Worm (Caenorhabditis elegans) whole organism, L2 larva: ENCODE data around the gene pkn-1.

Source experiments
- blmp-1 ChIP-seq: sonication (generic microtip); optimal IDR thresholded peaks from 2 replicates; lab custom pipeline; 2017; ENCODE audit warnings: missing genetic modification characterization, mild to moderate bottlenecking, missing compliant biosample characterization, antibody characterized with exemption, moderate library complexity; ENCODE audit not compliant: insufficient read depth
- ceh-82 ChIP-seq: fragments of 150-350 bp; optimal IDR thresholded peaks from 2 replicates; lab custom pipeline; 2014; ENCODE audit warnings: missing biosample characterization, missing genetic modification characterization
- lin-39 ChIP-seq: fragments of 150-350 bp; optimal IDR thresholded peaks from 2 replicates; lab custom pipeline; 2014; ENCODE audit warnings: missing biosample characterization, missing genetic modification reagents, missing genetic modification characterization
- nhr-11 ChIP-seq: fragments of 150-350 bp; optimal IDR thresholded peaks from 2 replicates; lab custom pipeline; 2014; ENCODE audit warnings: missing biosample characterization, missing genetic modification characterization
- nhr-12 ChIP-seq: fragments of 150-350 bp; optimal IDR thresholded peaks from 2 replicates; lab custom pipeline; 2014; ENCODE audit warnings: missing biosample characterization, missing genetic modification characterization
- skn-1 ChIP-seq: sonication (generic microtip); optimal IDR thresholded peaks from 2 replicates; lab custom pipeline; 2017; ENCODE audit warnings: missing biosample characterization, missing genetic modification characterization
- unc-62 ChIP-seq: fragments of 150-350 bp; optimal IDR thresholded peaks from 2 replicates; lab custom pipeline; 2014; ENCODE audit warnings: missing biosample characterization, missing genetic modification reagents, missing genetic modification characterization

DNA sequence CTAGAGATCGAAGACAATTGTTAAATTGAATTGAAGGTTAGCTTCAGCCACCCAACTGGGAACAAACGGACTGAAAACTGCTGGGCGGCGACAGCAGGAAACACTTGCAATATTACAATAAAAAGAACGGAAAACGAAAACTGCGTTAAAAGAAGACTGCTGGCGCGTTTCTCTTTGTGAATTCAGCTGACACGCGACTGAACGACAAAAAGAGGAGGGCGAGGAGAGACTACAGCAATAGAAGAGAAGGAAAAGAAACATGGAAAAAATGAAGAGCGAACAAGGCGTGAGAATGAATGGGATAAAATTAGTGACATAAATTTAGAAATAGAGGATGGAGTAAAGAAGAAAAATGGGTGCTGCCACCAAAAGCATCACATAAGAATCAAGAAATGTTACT is 19.4 kb upstream of the pkn-1 start:
- TF ChIP-seq skn-1 (tag; lab: Kevin White, UChicago) (no peak), blmp-1 (tag; lab: Kevin White, UChicago) (peak; percentile 52), ceh-82 (tag; lab: Kevin White, UChicago) (peak; percentile 19), nhr-11 (tag; lab: Kevin White, UChicago) (no peak), lin-39 (no peak), nhr-12 (tag; lab: Kevin White, UChicago) (no peak), unc-62 (GFP tag; lab: Kevin White, UChicago) (peak; percentile 76)
